Fruit fly (Drosophila melanogaster) whole organism, embryonic: ENCODE data around the gene lqf.
A peak's percentile ranks its signal among the peaks of the same experiment; 100 is the strongest.

Experiments used
- Bdp1 ChIP-seq: fragments of 200-800 bp; sonication (Bioruptor generic); optimal IDR thresholded peaks from 3 replicates; lab custom pipeline; 2016; ENCODE audit warnings: missing biosample characterization, missing genetic modification characterization
- C15 ChIP-seq: fragments of 200-800 bp; sonication (Bioruptor generic); IDR thresholded peaks from 3 replicates; pipeline ENCODE4 v1.3.6; 2022; ENCODE audit warnings: missing biosample characterization, missing genetic modification characterization
- CG10267 ChIP-seq: fragments of 200-800 bp; sonication (Bioruptor generic); optimal IDR thresholded peaks from 2 replicates; lab custom pipeline; 2018; ENCODE audit warnings: missing biosample characterization, mild to moderate bottlenecking, missing genetic modification characterization, moderate library complexity
- CG11456 ChIP-seq: fragments of 200-800 bp; sonication (Bioruptor generic); IDR thresholded peaks from 3 replicates; pipeline ENCODE4 v1.3.6; 2022; ENCODE audit warnings: missing biosample characterization, missing genetic modification characterization
- CG11504 ChIP-seq: fragments of 200-800 bp; sonication (Bioruptor generic); optimal IDR thresholded peaks from 3 replicates; lab custom pipeline; 2019; ENCODE audit warnings: missing biosample characterization, mild to moderate bottlenecking, missing genetic modification characterization, moderate library complexity
- CG13424 ChIP-seq: fragments of 200-800 bp; sonication (Bioruptor generic); optimal IDR thresholded peaks from 2 replicates; lab custom pipeline; 2019; ENCODE audit warnings: missing biosample characterization, mild to moderate bottlenecking, missing genetic modification characterization, moderate library complexity
- CG15479 ChIP-seq: fragments of 200-800 bp; sonication (Bioruptor generic); optimal IDR thresholded peaks from 3 replicates; lab custom pipeline; 2019; ENCODE audit warnings: missing biosample characterization, mild to moderate bottlenecking, missing genetic modification characterization, moderate library complexity
- CG17328 ChIP-seq: fragments of 200-800 bp; sonication (Bioruptor generic); IDR thresholded peaks from 2 replicates; pipeline ENCODE4 v1.3.6; 2022; ENCODE audit warnings: missing biosample characterization, missing genetic modification characterization
- CG17385 ChIP-seq: fragments of 200-800 bp; sonication (Bioruptor generic); optimal IDR thresholded peaks from 3 replicates; lab custom pipeline; 2018; ENCODE audit warnings: missing biosample characterization, mild to moderate bottlenecking, missing genetic modification characterization
- CG2116 ChIP-seq: fragments of 200-800 bp; sonication (Bioruptor generic); optimal IDR thresholded peaks from 3 replicates; lab custom pipeline; 2018; ENCODE audit warnings: missing biosample characterization, mild to moderate bottlenecking, missing genetic modification characterization
- CG2199 ChIP-seq: fragments of 200-800 bp; sonication (Bioruptor generic); IDR thresholded peaks from 3 replicates; pipeline ENCODE4 v1.3.6; 2022; ENCODE audit warnings: missing biosample characterization, missing genetic modification characterization
- CG3163 ChIP-seq: fragments of 200-800 bp; sonication (Bioruptor generic); optimal IDR thresholded peaks from 3 replicates; lab custom pipeline; 2016; ENCODE audit warnings: missing biosample characterization, missing genetic modification characterization
- CG32767 ChIP-seq: fragments of 200-800 bp; sonication (Bioruptor generic); IDR thresholded peaks from 2 replicates; pipeline ENCODE4 v1.3.6; 2022; ENCODE audit warnings: missing biosample characterization, missing genetic modification characterization
- CG43689 ChIP-seq: fragments of 200-800 bp; sonication (Bioruptor generic); IDR thresholded peaks from 2 replicates; pipeline ENCODE4 v1.3.6; 2022; ENCODE audit warnings: missing biosample characterization, missing genetic modification characterization
- CG4404 ChIP-seq: fragments of 200-800 bp; sonication (Bioruptor generic); IDR thresholded peaks from 2 replicates; pipeline ENCODE4 v1.3.6; 2022; ENCODE audit warnings: missing biosample characterization, missing genetic modification characterization
- CG9797 ChIP-seq: fragments of 200-800 bp; sonication (Bioruptor generic); optimal IDR thresholded peaks from 3 replicates; lab custom pipeline; 2018; ENCODE audit warnings: missing biosample characterization, mild to moderate bottlenecking, missing genetic modification characterization
- CG9932 ChIP-seq: fragments of 200-800 bp; sonication (Bioruptor generic); IDR thresholded peaks from 2 replicates; pipeline ENCODE4 v1.3.6; 2022; ENCODE audit warnings: missing biosample characterization, missing genetic modification characterization
- CHES-1-like ChIP-seq: fragments of 200-800 bp; sonication (Bioruptor generic); optimal IDR thresholded peaks from 2 replicates; lab custom pipeline; 2016; ENCODE audit warnings: missing biosample characterization, missing genetic modification characterization
- CTCF ChIP-seq: fragments of 200-800 bp; sonication (Bioruptor generic); optimal IDR thresholded peaks from 2 replicates; lab custom pipeline; 2017; ENCODE audit warnings: missing biosample characterization, mild to moderate bottlenecking, missing genetic modification characterization, moderate library complexity
- Gug ChIP-seq: fragments of 200-800 bp; sonication (Bioruptor generic); IDR thresholded peaks from 4 replicates; pipeline ENCODE4 v1.3.6; 2022; ENCODE audit warnings: missing biosample characterization, missing genetic modification characterization
- H2.0 ChIP-seq: fragments of 200-800 bp; sonication (Bioruptor generic); IDR thresholded peaks from 2 replicates; pipeline ENCODE4 v1.3.6; 2022; ENCODE audit warnings: missing biosample characterization, missing genetic modification characterization
- HmgZ ChIP-seq: fragments of 200-800 bp; sonication (Bioruptor generic); optimal IDR thresholded peaks from 2 replicates; lab custom pipeline; 2018; ENCODE audit warnings: missing biosample characterization, mild to moderate bottlenecking, missing genetic modification characterization
- Lim3 ChIP-seq: fragments of 200-800 bp; sonication (Bioruptor generic); IDR thresholded peaks from 2 replicates; pipeline ENCODE4 v1.3.6; 2022; ENCODE audit warnings: missing biosample characterization, missing genetic modification characterization
- MBD-R2 ChIP-seq: fragments of 200-800 bp; sonication (Bioruptor generic); IDR thresholded peaks from 2 replicates; pipeline ENCODE4 v1.3.6; 2022; ENCODE audit warnings: missing biosample characterization, missing genetic modification characterization
- MTF-1 ChIP-seq: fragments of 200-800 bp; sonication (Bioruptor generic); optimal IDR thresholded peaks from 2 replicates; lab custom pipeline; 2018; ENCODE audit warnings: missing biosample characterization, mild to moderate bottlenecking, missing genetic modification characterization, borderline replicate concordance
- Rfx ChIP-seq: fragments of 200-800 bp; sonication (Bioruptor generic); IDR thresholded peaks from 2 replicates; pipeline ENCODE4 v1.3.6; 2022; ENCODE audit warnings: missing biosample characterization, missing genetic modification characterization
- Sox102F ChIP-seq: fragments of 200-800 bp; sonication (Bioruptor generic); optimal IDR thresholded peaks from 2 replicates; lab custom pipeline; 2018; ENCODE audit warnings: missing biosample characterization, mild to moderate bottlenecking, missing genetic modification characterization, moderate library complexity
- aop ChIP-seq: fragments of 200-800 bp; sonication (Bioruptor generic); IDR thresholded peaks from 2 replicates; pipeline ENCODE4 v1.3.6; 2022; ENCODE audit warnings: missing biosample characterization, missing genetic modification characterization
- az2 ChIP-seq: fragments of 200-800 bp; sonication (Bioruptor generic); optimal IDR thresholded peaks from 3 replicates; lab custom pipeline; 2016; ENCODE audit warnings: missing biosample characterization, missing genetic modification characterization
- bsh ChIP-seq, 2 experiments: fragments of 200-800 bp; sonication (Bioruptor generic); optimal IDR thresholded peaks; 2 replicates each; lab custom pipeline; 2017 to 2018; ENCODE audit warnings: mild to moderate bottlenecking in 2 of 2, missing biosample characterization in 2 of 2, missing genetic modification characterization in 2 of 2, moderate library complexity in 1 of 2
- cato ChIP-seq: fragments of 200-800 bp; sonication (Bioruptor generic); optimal IDR thresholded peaks from 2 replicates; lab custom pipeline; 2016; ENCODE audit warnings: missing biosample characterization, missing genetic modification characterization, borderline replicate concordance
- caup ChIP-seq: fragments of 200-800 bp; sonication (Bioruptor generic); optimal IDR thresholded peaks from 3 replicates; lab custom pipeline; 2017; ENCODE audit warnings: missing biosample characterization, mild to moderate bottlenecking, missing genetic modification characterization, moderate library complexity; ENCODE audit not compliant: severe bottlenecking
- da ChIP-seq: fragments of 200-800 bp; sonication (Bioruptor generic); optimal IDR thresholded peaks from 2 replicates; lab custom pipeline; 2016; ENCODE audit warnings: missing biosample characterization, missing genetic modification characterization
- en ChIP-seq: fragments of 200-800 bp; sonication (Bioruptor generic); optimal IDR thresholded peaks from 2 replicates; lab custom pipeline; 2016; ENCODE audit warnings: missing biosample characterization, missing genetic modification characterization
- eve ChIP-seq, 2 experiments: fragments of >200 bp; optimal IDR thresholded peaks; 2 replicates each; lab custom pipeline; 2017; ENCODE audit warnings: missing biosample characterization in 2 of 2, missing genetic modification characterization in 2 of 2
- hkb ChIP-seq, 2 experiments: fragments of 200-800 bp in 1 of 2; fragments of >200 bp in 1 of 2; sonication (Bioruptor generic) in 1 of 2; IDR thresholded peaks in 1 of 2; optimal IDR thresholded peaks in 1 of 2; 2 replicates each; pipeline versions ENCODE4 v1.3.6 to Lab custom; 2017 to 2022; ENCODE audit warnings: missing biosample characterization in 1 of 2, missing genetic modification characterization in 1 of 2
- hth ChIP-seq: fragments of >200 bp; optimal IDR thresholded peaks from 2 replicates; lab custom pipeline; 2017; ENCODE audit warnings: inconsistent platforms
- kay ChIP-seq: fragments of 200-800 bp; sonication (Bioruptor generic); optimal IDR thresholded peaks from 2 replicates; lab custom pipeline; 2016; ENCODE audit warnings: missing biosample characterization, missing genetic modification characterization
- lola ChIP-seq, 3 experiments: fragments of >200 bp in 2 of 3; fragments of 200-800 bp in 1 of 3; sonication (Bioruptor generic) in 1 of 3; optimal IDR thresholded peaks; 2 replicates each; lab custom pipeline; 2017 to 2019; ENCODE audit warnings: missing biosample characterization in 3 of 3, missing genetic modification characterization in 3 of 3, mild to moderate bottlenecking in 1 of 3, moderate library complexity in 1 of 3
- p53 ChIP-seq: fragments of 200-800 bp; sonication (Bioruptor generic); optimal IDR thresholded peaks from 2 replicates; lab custom pipeline; 2016; ENCODE audit warnings: missing biosample characterization, missing genetic modification characterization
- pan ChIP-seq, 4 experiments: fragments of >200 bp in 3 of 4; fragments of 200-800 bp in 1 of 4; sonication (Bioruptor generic) in 1 of 4; optimal IDR thresholded peaks in 3 of 4; IDR thresholded peaks in 1 of 4; 2 replicates each; pipeline versions ENCODE4 v1.3.6 to Lab custom; 2017 to 2022; ENCODE audit warnings: missing biosample characterization in 2 of 4, missing genetic modification characterization in 2 of 4, mixed read lengths in 1 of 4
- phol ChIP-seq: fragments of 200-800 bp; sonication (Bioruptor generic); optimal IDR thresholded peaks from 3 replicates; lab custom pipeline; 2018; ENCODE audit warnings: missing biosample characterization, mild to moderate bottlenecking, missing genetic modification characterization, moderate library complexity
- repo ChIP-seq: fragments of 200-800 bp; sonication (Bioruptor generic); optimal IDR thresholded peaks from 2 replicates; lab custom pipeline; 2016; ENCODE audit warnings: missing biosample characterization, missing genetic modification characterization
- row ChIP-seq: fragments of 200-800 bp; sonication (Bioruptor generic); IDR thresholded peaks from 3 replicates; pipeline ENCODE4 v1.3.6; 2022; ENCODE audit warnings: missing biosample characterization, missing genetic modification characterization
- sob ChIP-seq: fragments of 200-800 bp; sonication (Bioruptor generic); IDR thresholded peaks from 2 replicates; pipeline ENCODE4 v1.3.6; 2022; ENCODE audit warnings: missing biosample characterization, missing genetic modification characterization
- tin ChIP-seq: fragments of 200-800 bp; sonication (Bioruptor generic); optimal IDR thresholded peaks from 3 replicates; lab custom pipeline; 2016; ENCODE audit warnings: missing biosample characterization, missing genetic modification characterization
- twi ChIP-seq: fragments of 200-800 bp; optimal IDR thresholded peaks from 2 replicates; lab custom pipeline; 2019; ENCODE audit warnings: missing biosample characterization, mild to moderate bottlenecking, missing genetic modification characterization, moderate library complexity
- vfl ChIP-seq: fragments of 200-800 bp; sonication (Bioruptor generic); optimal IDR thresholded peaks from 2 replicates; lab custom pipeline; 2016; ENCODE audit warnings: missing biosample characterization, missing genetic modification characterization
- vvl ChIP-seq: fragments of 200-800 bp; sonication (Bioruptor generic); IDR thresholded peaks from 2 replicates; pipeline ENCODE4 v1.3.6; 2022; ENCODE audit warnings: missing biosample characterization, missing genetic modification characterization
- wor ChIP-seq: fragments of 200-800 bp; sonication (Bioruptor generic); IDR thresholded peaks from 2 replicates; pipeline ENCODE4 v1.3.6; 2022; ENCODE audit warnings: missing biosample characterization, missing genetic modification characterization
- zen ChIP-seq: fragments of 200-800 bp; sonication (Bioruptor generic); optimal IDR thresholded peaks from 3 replicates; lab custom pipeline; 2018; ENCODE audit warnings: missing biosample characterization, mild to moderate bottlenecking, missing genetic modification characterization, moderate library complexity

Gene lqf

DNA sequence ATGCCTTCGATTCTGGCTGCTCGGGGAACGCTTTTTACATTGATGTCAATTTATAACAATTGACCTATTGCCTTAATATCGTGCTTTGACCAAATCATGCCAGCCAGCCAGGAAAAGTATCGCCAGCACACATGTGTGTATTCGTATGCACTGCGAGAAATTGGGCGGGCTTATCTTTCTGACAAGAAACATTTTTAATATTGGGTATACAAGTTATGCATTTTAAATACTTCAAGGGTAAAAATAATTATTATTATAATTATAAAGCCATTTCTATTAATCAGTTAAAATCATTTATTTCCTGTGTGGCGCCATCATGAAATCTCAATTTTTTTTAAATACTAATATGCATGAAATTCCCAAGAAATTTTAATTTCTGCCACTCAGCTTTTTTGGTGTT, 6.7 kb upstream of the lqf start (continued):
- no peak for TF ChIP-seq CHES-1-like (GFP tag; lab: Kevin White, UChicago)
- no peak for TF ChIP-seq pan (optimal IDR thresholded peaks at IDR 0.05; lab: Kevin White, UChicago)
- peak in 1 of 2 experiments; percentile 54 for TF ChIP-seq pan (GFP tag; optimal IDR thresholded peaks at IDR 0.05 in 1 of 2, IDR thresholded peaks at IDR 0.05 in 1 of 2)
- peak in 1 of 2 experiments; percentile 69 for TF ChIP-seq bsh (GFP tag; optimal IDR thresholded peaks at IDR 0.05; lab: Kevin White, UChicago)
- no peak for TF ChIP-seq da (GFP tag; lab: Kevin White, UChicago)
- TF ChIP-seq sob (GFP tag; lab: Robert Waterston, UW), result no peak
- TF ChIP-seq CG2116 (GFP tag; lab: Kevin White, UChicago), result no peak
- no peak for TF ChIP-seq MTF-1 (GFP tag; lab: Kevin White, UChicago)
- no peak for TF ChIP-seq CG17385
- TF ChIP-seq HmgZ (tag; lab: Kevin White, UChicago), result no peak
- no peak for TF ChIP-seq C15 (GFP tag; lab: Robert Waterston, UW)
- TF ChIP-seq zen (tag; lab: Kevin White, UChicago), result no peak
- no peak for TF ChIP-seq CG43689
- TF ChIP-seq CG9797 (GFP tag; lab: Kevin White, UChicago), result no peak
- TF ChIP-seq Rfx, result peak; percentile 40; the same call in 1 of the 2 replicates
- TF ChIP-seq CG10267 (tag; lab: Kevin White, UChicago), result no peak
- TF ChIP-seq aop, result no peak
- no peak for TF ChIP-seq Gug (GFP tag; lab: Robert Waterston, UW)
- no peak for TF ChIP-seq CG15479 (GFP tag; lab: Kevin White, UChicago)
- peak; percentile 57 for TF ChIP-seq CG11504 (tag; lab: Kevin White, UChicago)
- no peak for TF ChIP-seq H2.0 (GFP tag; lab: Robert Waterston, UW)
- TF ChIP-seq vvl (GFP tag; lab: Robert Waterston, UW), result peak; percentile 39; the same call in 1 of the 2 replicates
- TF ChIP-seq repo (GFP tag; lab: Kevin White, UChicago), result no peak
- peak; percentile 25 for TF ChIP-seq az2 (GFP tag; lab: Kevin White, UChicago)
- TF ChIP-seq CG13424, result peak; percentile 40
- no peak for TF ChIP-seq CTCF (GFP tag; lab: Kevin White, UChicago)
- TF ChIP-seq Sox102F (GFP tag; lab: Kevin White, UChicago), result no peak
- TF ChIP-seq p53, result no peak
- TF ChIP-seq vfl, result no peak
- TF ChIP-seq kay (GFP tag; lab: Kevin White, UChicago), result no peak
- peak; percentile 19; the same call in 1 of the 2 replicates for TF ChIP-seq CG4404
- TF ChIP-seq Bdp1 (GFP tag; lab: Kevin White, UChicago), result no peak
- peak; percentile 67 for TF ChIP-seq phol (tag; lab: Kevin White, UChicago)
- TF ChIP-seq CG17328 (GFP tag; lab: Robert Waterston, UW), result peak; percentile 64
- 0 out of 2 replicates have a peak, but pooled peaks have one; percentile 43 for TF ChIP-seq CG32767
- no peak for TF ChIP-seq caup (GFP tag; lab: Kevin White, UChicago)
- no peak for TF ChIP-seq cato
- TF ChIP-seq lola (GFP tag; optimal IDR thresholded peaks at IDR 0.05; lab: Kevin White, UChicago), result peak in 1 of 3 experiments; percentile 26
- peak; percentile 50; the same call in 2 of the 3 replicates for TF ChIP-seq row (GFP tag; lab: Robert Waterston, UW)
- no peak for TF ChIP-seq hkb (optimal IDR thresholded peaks at IDR 0.05; lab: Kevin White, UChicago)
- TF ChIP-seq hkb (GFP tag; IDR thresholded peaks at IDR 0.05; lab: Robert Waterston, UW), result peak; percentile 60; the same call in 1 of the 2 replicates
- TF ChIP-seq Lim3, result no peak
- TF ChIP-seq CG11456 (GFP tag; lab: Robert Waterston, UW), result no peak
- TF ChIP-seq eve (GFP tag; optimal IDR thresholded peaks at IDR 0.05; lab: Kevin White, UChicago), result no peak
- TF ChIP-seq twi (tag; lab: Kevin White, UChicago), result no peak
- TF ChIP-seq wor, result no peak
- TF ChIP-seq CG3163 (GFP tag; lab: Kevin White, UChicago), result no peak
- TF ChIP-seq en (GFP tag; lab: Kevin White, UChicago), result no peak
- 0 out of 3 replicates have a peak, but pooled peaks have one; percentile 24 for TF ChIP-seq CG2199 (GFP tag; lab: Robert Waterston, UW)
- no peak for TF ChIP-seq CG9932
- TF ChIP-seq tin (GFP tag; lab: Kevin White, UChicago), result no peak
- TF ChIP-seq MBD-R2, result no peak
- TF ChIP-seq hth (lab: Kevin White, UChicago), result no peak
